In the genomic region with DNA sequence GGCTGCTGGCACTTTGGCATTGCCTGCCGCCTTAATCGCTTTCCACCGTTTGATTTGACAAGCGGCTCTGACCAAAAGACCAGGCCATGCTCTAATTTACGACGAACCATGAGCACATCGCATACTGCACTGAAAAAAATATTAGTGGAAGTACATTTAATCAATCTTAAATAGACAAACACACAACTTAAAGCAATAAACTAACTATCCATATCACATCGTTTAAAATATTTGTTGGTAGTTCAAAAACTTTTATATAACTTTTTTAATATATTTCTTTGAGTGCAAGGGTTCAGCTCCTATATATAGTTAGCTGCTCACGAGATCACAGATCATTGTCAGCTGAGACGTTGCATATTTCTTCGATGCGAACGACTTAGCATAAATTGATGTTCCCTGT, we compare ENCODE assay signal across 1 fruit fly cellular context.
TF ChIP-seq lines count a peak whose summit lies in the region.

No protein-coding gene starts in this region.

TF ChIP-seq in whole organism, embryonic, 481 proteins besides CTCF, POLR2A, EP300 and RAD21 (continued from another document and continues in another):
- TF ChIP-seq CG10462 (GFP tag; optimal IDR thresholded peaks at IDR 0.05; lab: Kevin White, UChicago) (peak; percentile 16), CG1603 (tag; optimal IDR thresholded peaks at IDR 0.05; lab: Kevin White, UChicago) (peak; percentile 47), ase (GFP tag; IDR thresholded peaks at IDR 0.05; lab: Robert Waterston, UW) (peak; percentile 45; the same call in 1 of the 3 replicates), CG8281 (tag; optimal IDR thresholded peaks at IDR 0.05; lab: Kevin White, UChicago) (peak; percentile 18), luna (GFP tag; optimal IDR thresholded peaks at IDR 0.05; lab: Kevin White, UChicago) (no peak), vnd (GFP tag; IDR thresholded peaks at IDR 0.05; lab: Robert Waterston, UW; ENCODE audit: partially characterized antibody) (no peak), croc (GFP tag; conservative IDR thresholded peaks at IDR 0.05; lab: Robert Waterston, UW) (no peak), CG9437 (GFP tag; optimal IDR thresholded peaks at IDR 0.05; lab: Kevin White, UChicago) (peak; percentile 12), stc (GFP tag; IDR thresholded peaks at IDR 0.05; lab: Robert Waterston, UW) (peak; percentile 32; the same call in 1 of the 2 replicates), CG7271 (tag; optimal IDR thresholded peaks at IDR 0.05; lab: Kevin White, UChicago) (no peak), CG4820 (GFP tag; optimal IDR thresholded peaks at IDR 0.05; lab: Kevin White, UChicago) (peak; percentile 64), nom (GFP tag; optimal IDR thresholded peaks at IDR 0.05; lab: Kevin White, UChicago) (no peak), pita (GFP tag; optimal IDR thresholded peaks at IDR 0.05; lab: Kevin White, UChicago) (no peak), Spps (tag; optimal IDR thresholded peaks at IDR 0.05; lab: Kevin White, UChicago) (no peak), stwl (tag; optimal IDR thresholded peaks at IDR 0.05; lab: Kevin White, UChicago) (no peak), fd64A (GFP tag; optimal IDR thresholded peaks at IDR 0.05; lab: Kevin White, UChicago) (no peak), CG3407 (GFP tag; optimal IDR thresholded peaks at IDR 0.05; lab: Kevin White, UChicago) (peak; percentile 28), bigmax (GFP tag; optimal IDR thresholded peaks at IDR 0.05; lab: Kevin White, UChicago) (no peak), chif (GFP tag; optimal IDR thresholded peaks at IDR 0.05; lab: Kevin White, UChicago) (peak in 1 of 2 experiments; percentile 31), CG16863 (GFP tag; optimal IDR thresholded peaks at IDR 0.05; lab: Kevin White, UChicago) (peak; percentile 29), caup (GFP tag; optimal IDR thresholded peaks at IDR 0.05; lab: Kevin White, UChicago; ENCODE audit: severe bottlenecking) (peak; percentile 17), Trl (optimal IDR thresholded peaks at IDR 0.05; lab: Kevin White, UChicago) (no peak), Trl (GFP tag; optimal IDR thresholded peaks at IDR 0.05; lab: Kevin White, UChicago) (peak; percentile 14), Gsc (GFP tag; IDR thresholded peaks at IDR 0.05; lab: Robert Waterston, UW) (no peak), Awh (GFP tag; IDR thresholded peaks at IDR 0.05; lab: Robert Waterston, UW) (no peak), mam (GFP tag; optimal IDR thresholded peaks at IDR 0.05; lab: Kevin White, UChicago) (no peak), gce (GFP tag; IDR thresholded peaks at IDR 0.05; lab: Robert Waterston, UW) (no peak), Dad (GFP tag; optimal IDR thresholded peaks at IDR 0.05; lab: Kevin White, UChicago) (peak; percentile 31), CG16779 (GFP tag; IDR thresholded peaks at IDR 0.05; lab: Robert Waterston, UW) (no peak), ERR (GFP tag; optimal IDR thresholded peaks at IDR 0.05; lab: Kevin White, UChicago) (no peak), CG10321 (GFP tag; IDR thresholded peaks at IDR 0.05; lab: Robert Waterston, UW) (no peak), hkb (optimal IDR thresholded peaks at IDR 0.05; lab: Kevin White, UChicago) (no peak), hkb (GFP tag; IDR thresholded peaks at IDR 0.05; lab: Robert Waterston, UW) (peak; percentile 76), dmrt11E (tag; optimal IDR thresholded peaks at IDR 0.05; lab: Kevin White, UChicago) (peak; percentile 53), twi (tag; optimal IDR thresholded peaks at IDR 0.05; lab: Kevin White, UChicago) (peak; percentile 28), dm (GFP tag; optimal IDR thresholded peaks at IDR 0.05; lab: Kevin White, UChicago) (no peak), CG3726 (GFP tag; IDR thresholded peaks at IDR 0.05; lab: Robert Waterston, UW) (no peak), Hr78 (GFP tag; optimal IDR thresholded peaks at IDR 0.05; lab: Kevin White, UChicago) (peak in 1 of 2 experiments; percentile 64), Hand (GFP tag; optimal IDR thresholded peaks at IDR 0.05; lab: Kevin White, UChicago) (no peak), ftz-f1 (GFP tag; optimal IDR thresholded peaks at IDR 0.05; lab: Kevin White, UChicago) (no peak), sim (GFP tag; IDR thresholded peaks at IDR 0.05; lab: Robert Waterston, UW) (no peak), fru (optimal IDR thresholded peaks at IDR 0.05; lab: Kevin White, UChicago) (no peak), B-H2 (GFP tag; optimal IDR thresholded peaks at IDR 0.05; lab: Kevin White, UChicago) (no peak), CG6272 (GFP tag; IDR thresholded peaks at IDR 0.05; lab: Robert Waterston, UW) (no peak), da (GFP tag; optimal IDR thresholded peaks at IDR 0.05; lab: Kevin White, UChicago) (no peak), CG12155 (GFP tag; optimal IDR thresholded peaks at IDR 0.05; lab: Kevin White, UChicago) (peak; percentile 31), pum (GFP tag; optimal IDR thresholded peaks at IDR 0.05; lab: Kevin White, UChicago) (peak; percentile 27), ap (GFP tag; IDR thresholded peaks at IDR 0.05; lab: Robert Waterston, UW) (peak; percentile 25; the same call in 1 of the 2 replicates), CG14860 (GFP tag; IDR thresholded peaks at IDR 0.05; lab: Robert Waterston, UW; ENCODE audit: partially characterized antibody) (no peak), Atf6 (GFP tag; IDR thresholded peaks at IDR 0.05; lab: Robert Waterston, UW) (peak; percentile 35; the same call in 1 of the 2 replicates), Tbp (GFP tag; optimal IDR thresholded peaks at IDR 0.05; lab: Kevin White, UChicago) (no peak), wdn (GFP tag; IDR thresholded peaks at IDR 0.05; lab: Robert Waterston, UW) (no peak), zfh1 (GFP tag; IDR thresholded peaks at IDR 0.05; lab: Robert Waterston, UW) (peak; percentile 56; the same call in 2 of the 3 replicates), Bdp1 (GFP tag; optimal IDR thresholded peaks at IDR 0.05; lab: Kevin White, UChicago) (no peak), CG4730 (GFP tag; IDR thresholded peaks at IDR 0.05; lab: Robert Waterston, UW) (peak; percentile 39; the same call in 1 of the 2 replicates), salm (tag; optimal IDR thresholded peaks at IDR 0.05; lab: Kevin White, UChicago) (peak; percentile 45), rib (GFP tag; IDR thresholded peaks at IDR 0.05; lab: Robert Waterston, UW) (no peak), CG14050 (GFP tag; IDR thresholded peaks at IDR 0.05; lab: Robert Waterston, UW) (peak; percentile 54; the same call in 2 of the 3 replicates), Blimp-1 (GFP tag; optimal IDR thresholded peaks at IDR 0.05; lab: Kevin White, UChicago) (peak; percentile 74), CG31365 (tag; optimal IDR thresholded peaks at IDR 0.05; lab: Kevin White, UChicago) (no peak), CG11247 (GFP tag; IDR thresholded peaks at IDR 0.05; lab: Robert Waterston, UW) (0 out of 2 replicates have a peak, but pooled peaks have one; percentile 10), CG8359 (GFP tag; optimal IDR thresholded peaks at IDR 0.05; lab: Kevin White, UChicago; ENCODE audit: borderline replicate concordance) (no peak), pros (GFP tag; optimal IDR thresholded peaks at IDR 0.05; lab: Kevin White, UChicago) (no peak), dysf (GFP tag; IDR thresholded peaks at IDR 0.05; lab: Robert Waterston, UW) (peak; percentile 77), Drgx (GFP tag; IDR thresholded peaks at IDR 0.05; lab: Robert Waterston, UW) (no peak), pan (optimal IDR thresholded peaks at IDR 0.05; lab: Kevin White, UChicago) (no peak), pan (GFP tag; optimal IDR thresholded peaks at IDR 0.05 in 1 of 2, IDR thresholded peaks at IDR 0.05 in 1 of 2) (peak in 1 of 2 experiments; percentile 71), Poxn (GFP tag; IDR thresholded peaks at IDR 0.05; lab: Robert Waterston, UW) (no peak), unc-4 (GFP tag; IDR thresholded peaks at IDR 0.05; lab: Robert Waterston, UW; ENCODE audit: partially characterized antibody) (no peak), ind (GFP tag; optimal IDR thresholded peaks at IDR 0.05; lab: Kevin White, UChicago) (peak; percentile 59), btn (GFP tag; optimal IDR thresholded peaks at IDR 0.05; lab: Kevin White, UChicago) (no peak), aop (GFP tag; IDR thresholded peaks at IDR 0.05; lab: Robert Waterston, UW) (no peak), NFAT (GFP tag; IDR thresholded peaks at IDR 0.05; lab: Robert Waterston, UW) (peak; percentile 32; the same call in 1 of the 2 replicates), Dref (GFP tag; IDR thresholded peaks at IDR 0.05; lab: Robert Waterston, UW) (no peak), gem (tag; optimal IDR thresholded peaks at IDR 0.05; lab: Kevin White, UChicago) (peak; percentile 75), CG34422 (GFP tag; IDR thresholded peaks at IDR 0.05; lab: Robert Waterston, UW) (peak; percentile 64; the same call in 1 of the 3 replicates), CG7839 (tag; optimal IDR thresholded peaks at IDR 0.05; lab: Kevin White, UChicago) (peak; percentile 69), Med (GFP tag; lab: Kevin White, UChicago) (peak; percentile 90), Deaf1 (tag; optimal IDR thresholded peaks at IDR 0.05; lab: Kevin White, UChicago) (peak; percentile 36), Scr (GFP tag; IDR thresholded peaks at IDR 0.05; lab: Robert Waterston, UW; ENCODE audit: partially characterized antibody) (no peak), CG2678 (tag; optimal IDR thresholded peaks at IDR 0.05; lab: Kevin White, UChicago) (peak; percentile 81), CG31224 (GFP tag; IDR thresholded peaks at IDR 0.05; lab: Robert Waterston, UW) (peak; percentile 17; the same call in 1 of the 2 replicates), cwo (GFP tag; optimal IDR thresholded peaks at IDR 0.05; lab: Kevin White, UChicago) (peak; percentile 61), sens-2 (GFP tag; IDR thresholded peaks at IDR 0.05; lab: Robert Waterston, UW) (0 out of 2 replicates have a peak, but pooled peaks have one; percentile 31), zen2 (GFP tag; IDR thresholded peaks at IDR 0.05; lab: Robert Waterston, UW; ENCODE audit: partially characterized antibody) (no peak), ci (GFP tag; IDR thresholded peaks at IDR 0.05; lab: Robert Waterston, UW) (peak; percentile 83), ara (GFP tag; IDR thresholded peaks at IDR 0.05; lab: Robert Waterston, UW) (no peak), CG8765 (GFP tag; IDR thresholded peaks at IDR 0.05; lab: Robert Waterston, UW) (no peak), Hey (tag; optimal IDR thresholded peaks at IDR 0.05; lab: Kevin White, UChicago) (no peak), CG18476 (GFP tag; optimal IDR thresholded peaks at IDR 0.05; lab: Kevin White, UChicago) (peak; percentile 21), Nf-YB (GFP tag; optimal IDR thresholded peaks at IDR 0.05; lab: Kevin White, UChicago) (peak; percentile 40), tup (GFP tag; optimal IDR thresholded peaks at IDR 0.05; lab: Kevin White, UChicago) (no peak), p53 (GFP tag; optimal IDR thresholded peaks at IDR 0.05; lab: Kevin White, UChicago) (no peak), H15 (GFP tag; IDR thresholded peaks at IDR 0.05; lab: Robert Waterston, UW) (0 out of 3 replicates have a peak, but pooled peaks have one; percentile 19), bcd (GFP tag; optimal IDR thresholded peaks at IDR 0.05; lab: Kevin White, UChicago) (peak; percentile 33), esg (GFP tag; conservative IDR thresholded peaks at IDR 0.05; lab: Robert Waterston, UW) (peak; percentile 65), zf30C (GFP tag; optimal IDR thresholded peaks at IDR 0.05; lab: Kevin White, UChicago) (peak; percentile 18), nerfin-1 (tag; optimal IDR thresholded peaks at IDR 0.05; lab: Kevin White, UChicago) (peak; percentile 55), CG7556 (GFP tag; optimal IDR thresholded peaks at IDR 0.05; lab: Kevin White, UChicago) (peak; percentile 41), CG17328 (GFP tag; IDR thresholded peaks at IDR 0.05; lab: Robert Waterston, UW) (peak; percentile 56), Rfx (GFP tag; IDR thresholded peaks at IDR 0.05; lab: Robert Waterston, UW) (peak; percentile 67), NK7.1 (GFP tag; optimal IDR thresholded peaks at IDR 0.05; lab: Kevin White, UChicago) (no peak), CG13296 (GFP tag; optimal IDR thresholded peaks at IDR 0.05; lab: Kevin White, UChicago) (peak; percentile 77), nau (GFP tag; optimal IDR thresholded peaks at IDR 0.05; lab: Kevin White, UChicago) (peak; percentile 69), CG17361 (GFP tag; IDR thresholded peaks at IDR 0.05; lab: Robert Waterston, UW) (peak; percentile 69), E2f1 (GFP tag; IDR thresholded peaks at IDR 0.05; lab: Robert Waterston, UW) (no peak), CG6254 (GFP tag; optimal IDR thresholded peaks at IDR 0.05; lab: Kevin White, UChicago) (peak; percentile 30), CG12104 (GFP tag; optimal IDR thresholded peaks at IDR 0.05; lab: Kevin White, UChicago) (no peak), CG15479 (GFP tag; optimal IDR thresholded peaks at IDR 0.05; lab: Kevin White, UChicago) (no peak), CG17829 (tag; optimal IDR thresholded peaks at IDR 0.05; lab: Kevin White, UChicago) (peak; percentile 61), CG4360 (GFP tag; IDR thresholded peaks at IDR 0.05; lab: Robert Waterston, UW) (0 out of 2 replicates have a peak, but pooled peaks have one; percentile 31), CG14965 (GFP tag; optimal IDR thresholded peaks at IDR 0.05; lab: Kevin White, UChicago; ENCODE audit: borderline replicate concordance) (no peak), CG12299 (tag; optimal IDR thresholded peaks at IDR 0.05; lab: Kevin White, UChicago) (no peak), sc (optimal IDR thresholded peaks at IDR 0.05; lab: Kevin White, UChicago) (no peak), sc (GFP tag; optimal IDR thresholded peaks at IDR 0.05; lab: Kevin White, UChicago) (peak; percentile 12), Hsf (GFP tag; optimal IDR thresholded peaks at IDR 0.05; lab: Kevin White, UChicago) (peak; percentile 31), bsh (GFP tag; optimal IDR thresholded peaks at IDR 0.05; lab: Kevin White, UChicago) (peak in 1 of 2 experiments; percentile 80), CG1832 (GFP tag; optimal IDR thresholded peaks at IDR 0.05; lab: Kevin White, UChicago) (no peak), CG18764 (GFP tag; optimal IDR thresholded peaks at IDR 0.05; lab: Kevin White, UChicago) (no peak), CG32767 (GFP tag; IDR thresholded peaks at IDR 0.05; lab: Robert Waterston, UW) (0 out of 2 replicates have a peak, but pooled peaks have one; percentile 30), Atf-2 (GFP tag; optimal IDR thresholded peaks at IDR 0.05; lab: Kevin White, UChicago) (no peak), lbe (GFP tag; optimal IDR thresholded peaks at IDR 0.05; lab: Kevin White, UChicago) (no peak), z (GFP tag; IDR thresholded peaks at IDR 0.05; lab: Robert Waterston, UW) (no peak), CG13123 (GFP tag; optimal IDR thresholded peaks at IDR 0.05; lab: Kevin White, UChicago) (peak; percentile 12), row (GFP tag; IDR thresholded peaks at IDR 0.05; lab: Robert Waterston, UW) (peak; percentile 75), CG7928 (GFP tag; optimal IDR thresholded peaks at IDR 0.05; lab: Kevin White, UChicago) (no peak), bab2 (GFP tag; optimal IDR thresholded peaks at IDR 0.05; lab: Kevin White, UChicago) (peak; percentile 51)
